Worm (Caenorhabditis elegans) whole organism, L3 larva: ENCODE data around the gene F20H11.1.

Source experiments
- egl-27 ChIP-seq: sonication (generic microtip); optimal IDR thresholded peaks from 4 replicates; lab custom pipeline; 2017; ENCODE audit warnings: missing biosample characterization, missing genetic modification reagents, missing genetic modification characterization
- elt-3 ChIP-seq, 3 experiments: fragments of 150-350 bp in 1 of 3; sonication (generic microtip) in 2 of 3; optimal IDR thresholded peaks; 2 replicates in 2 of 3; 4 replicates in 1 of 3; lab custom pipeline; 2014 to 2017; ENCODE audit warnings: missing biosample characterization in 3 of 3, missing genetic modification characterization in 3 of 3
- fos-1 ChIP-seq: fragments of 150-350 bp; optimal IDR thresholded peaks from 2 replicates; lab custom pipeline; 2014; ENCODE audit warnings: missing biosample characterization, missing genetic modification characterization
- jun-1 ChIP-seq: fragments of 150-350 bp; optimal IDR thresholded peaks from 2 replicates; lab custom pipeline; 2014; ENCODE audit warnings: missing biosample characterization, missing genetic modification reagents, missing genetic modification characterization
- lsy-12 ChIP-seq: sonication (generic microtip); optimal IDR thresholded peaks from 2 replicates; lab custom pipeline; 2016; ENCODE audit warnings: mild to moderate bottlenecking, missing genetic modification characterization, missing compliant biosample characterization
- pha-4 ChIP-seq: fragments of 150-350 bp; optimal IDR thresholded peaks from 2 replicates; lab custom pipeline; 2014; ENCODE audit warnings: missing biosample characterization, missing genetic modification reagents, missing genetic modification characterization
- unc-62 ChIP-seq: fragments of 150-350 bp; sonication (generic microtip); optimal IDR thresholded peaks from 4 replicates; lab custom pipeline; 2014; ENCODE audit warnings: missing biosample characterization, missing genetic modification reagents, missing genetic modification characterization

ce11 chrIII:6577159-6577558 lies 14.8 kb downstream of the F20H11.1 start:
- TF ChIP-seq pha-4 (tag; lab: Kevin White, UChicago) (no peak), jun-1 (no peak), egl-27 (tag; lab: Kevin White, UChicago) (no peak), elt-3 (tag; optimal IDR thresholded peaks at IDR 0.05; lab: Kevin White, UChicago) (no peak), fos-1 (tag; lab: Kevin White, UChicago) (no peak), unc-62 (GFP tag; lab: Kevin White, UChicago) (no peak), lsy-12 (tag; lab: Kevin White, UChicago) (no peak)
